Fruit fly (Drosophila melanogaster) whole organism, embryonic: ENCODE results near the gene Tace.

Source experiments
- B-H2 ChIP-seq: fragments of 200-800 bp; sonication (Bioruptor generic); optimal IDR thresholded peaks from 2 replicates; lab custom pipeline; 2018; ENCODE audit warnings: missing biosample characterization, mild to moderate bottlenecking, missing genetic modification characterization
- CG10431 ChIP-seq: fragments of 200-800 bp; sonication (Bioruptor generic); optimal IDR thresholded peaks from 3 replicates; lab custom pipeline; 2018; ENCODE audit warnings: missing biosample characterization, mild to moderate bottlenecking, missing genetic modification characterization
- CG10462 ChIP-seq: fragments of 200-800 bp; sonication (Bioruptor generic); optimal IDR thresholded peaks from 2 replicates; lab custom pipeline; 2016; ENCODE audit warnings: missing biosample characterization, missing genetic modification characterization
- CG12744 ChIP-seq: fragments of 200-800 bp; sonication (Bioruptor generic); optimal IDR thresholded peaks from 2 replicates; lab custom pipeline; 2016; ENCODE audit warnings: missing biosample characterization, missing genetic modification characterization
- CG14441 ChIP-seq: fragments of 200-800 bp; sonication (Bioruptor generic); IDR thresholded peaks from 2 replicates; pipeline ENCODE4 v1.3.6; 2022; ENCODE audit warnings: missing biosample characterization, missing genetic modification characterization
- CG14667 ChIP-seq: fragments of 200-800 bp; sonication (Bioruptor generic); IDR thresholded peaks from 2 replicates; pipeline ENCODE4 v1.3.6; 2022; ENCODE audit warnings: missing biosample characterization, missing genetic modification characterization
- CG2678 ChIP-seq: fragments of 200-800 bp; sonication (Bioruptor generic); optimal IDR thresholded peaks from 3 replicates; lab custom pipeline; 2019; ENCODE audit warnings: missing biosample characterization, mild to moderate bottlenecking, missing genetic modification characterization, moderate library complexity
- CG31365 ChIP-seq: fragments of 200-800 bp; sonication (Bioruptor generic); optimal IDR thresholded peaks from 2 replicates; lab custom pipeline; 2018; ENCODE audit warnings: missing biosample characterization, mild to moderate bottlenecking, missing genetic modification characterization
- CG34422 ChIP-seq: fragments of 200-800 bp; sonication (Bioruptor generic); IDR thresholded peaks from 3 replicates; pipeline ENCODE4 v1.3.6; 2022; ENCODE audit warnings: missing biosample characterization, missing genetic modification characterization
- CG3726 ChIP-seq: fragments of 200-800 bp; sonication (Bioruptor generic); IDR thresholded peaks from 3 replicates; pipeline ENCODE4, ENCODE4 v1.3.6; 2022; ENCODE audit warnings: missing biosample characterization, missing genetic modification characterization
- CG7357 ChIP-seq: fragments of 200-800 bp; sonication (Bioruptor generic); IDR thresholded peaks from 3 replicates; pipeline ENCODE4 v1.3.6; 2022; ENCODE audit warnings: missing biosample characterization, missing genetic modification characterization
- CG7745 ChIP-seq: fragments of 200-800 bp; sonication (Bioruptor generic); optimal IDR thresholded peaks from 2 replicates; lab custom pipeline; 2018; ENCODE audit warnings: missing biosample characterization, mild to moderate bottlenecking, missing genetic modification characterization, moderate library complexity
- CG8089 ChIP-seq: fragments of 200-800 bp; sonication (Bioruptor generic); optimal IDR thresholded peaks from 3 replicates; lab custom pipeline; 2016; ENCODE audit warnings: missing biosample characterization, missing genetic modification characterization
- CG8359 ChIP-seq: fragments of 200-800 bp; sonication (Bioruptor generic); optimal IDR thresholded peaks from 2 replicates; lab custom pipeline; 2017; ENCODE audit warnings: missing biosample characterization, mild to moderate bottlenecking, missing genetic modification characterization, borderline replicate concordance
- CG8765 ChIP-seq: fragments of 200-800 bp; sonication (Bioruptor generic); IDR thresholded peaks from 2 replicates; pipeline ENCODE4 v1.3.6; 2022; ENCODE audit warnings: missing biosample characterization, missing genetic modification characterization
- CG9797 ChIP-seq: fragments of 200-800 bp; sonication (Bioruptor generic); optimal IDR thresholded peaks from 3 replicates; lab custom pipeline; 2018; ENCODE audit warnings: missing biosample characterization, mild to moderate bottlenecking, missing genetic modification characterization
- CG9876 ChIP-seq: fragments of 200-800 bp; sonication (Bioruptor generic); optimal IDR thresholded peaks from 2 replicates; lab custom pipeline; 2016; ENCODE audit warnings: missing biosample characterization, missing genetic modification characterization
- CHES-1-like ChIP-seq: fragments of 200-800 bp; sonication (Bioruptor generic); optimal IDR thresholded peaks from 2 replicates; lab custom pipeline; 2016; ENCODE audit warnings: missing biosample characterization, missing genetic modification characterization
- Chrac-16 ChIP-seq: fragments of 200-800 bp; sonication (Bioruptor generic); optimal IDR thresholded peaks from 3 replicates; lab custom pipeline; 2016; ENCODE audit warnings: missing biosample characterization, missing genetic modification characterization
- CrebB ChIP-seq: fragments of 200-800 bp; sonication (Bioruptor generic); optimal IDR thresholded peaks from 3 replicates; lab custom pipeline; 2018; ENCODE audit warnings: missing biosample characterization, mild to moderate bottlenecking, missing genetic modification characterization
- E2f1 ChIP-seq: fragments of 200-800 bp; sonication (Bioruptor generic); IDR thresholded peaks from 2 replicates; pipeline ENCODE4 v1.3.6; 2022; ENCODE audit warnings: missing biosample characterization, missing genetic modification characterization
- E2f2 ChIP-seq: fragments of 200-800 bp; sonication (Bioruptor generic); IDR thresholded peaks from 2 replicates; pipeline ENCODE4 v1.3.6; 2022; ENCODE audit warnings: missing biosample characterization, missing genetic modification characterization
- Gug ChIP-seq: fragments of 200-800 bp; sonication (Bioruptor generic); IDR thresholded peaks from 4 replicates; pipeline ENCODE4 v1.3.6; 2022; ENCODE audit warnings: missing biosample characterization, missing genetic modification characterization
- HHEX ChIP-seq: fragments of 200-800 bp; sonication (Bioruptor generic); optimal IDR thresholded peaks from 3 replicates; lab custom pipeline; 2017; ENCODE audit warnings: missing biosample characterization, mild to moderate bottlenecking, missing genetic modification characterization, missing genetic modification reagents
- HLH54F ChIP-seq: fragments of 200-800 bp; sonication (Bioruptor generic); optimal IDR thresholded peaks from 3 replicates; lab custom pipeline; 2016; ENCODE audit warnings: missing biosample characterization, missing genetic modification characterization
- NK7.1 ChIP-seq: fragments of 200-800 bp; sonication (Bioruptor generic); optimal IDR thresholded peaks from 3 replicates; lab custom pipeline; 2016; ENCODE audit warnings: missing biosample characterization, missing genetic modification characterization
- Rx ChIP-seq: fragments of 200-800 bp; sonication (Bioruptor generic); IDR thresholded peaks from 2 replicates; pipeline ENCODE4 v1.3.6; 2022; ENCODE audit warnings: missing biosample characterization, missing genetic modification characterization
- TFAM ChIP-seq: fragments of 200-800 bp; sonication (Bioruptor generic); optimal IDR thresholded peaks from 2 replicates; lab custom pipeline; 2017; ENCODE audit warnings: missing biosample characterization, missing genetic modification characterization, inconsistent platforms
- Xbp1 ChIP-seq: fragments of 200-800 bp; sonication (Bioruptor generic); optimal IDR thresholded peaks from 3 replicates; lab custom pipeline; 2016; ENCODE audit warnings: missing biosample characterization, mild to moderate bottlenecking, missing genetic modification characterization
- bigmax ChIP-seq: fragments of 200-800 bp; sonication (Bioruptor generic); optimal IDR thresholded peaks from 2 replicates; lab custom pipeline; 2018; ENCODE audit warnings: missing biosample characterization, mild to moderate bottlenecking, missing genetic modification characterization
- cas ChIP-seq: fragments of 200-800 bp; sonication (Bioruptor generic); IDR thresholded peaks from 2 replicates; pipeline ENCODE4 v1.3.6; 2022; ENCODE audit warnings: missing biosample characterization, missing genetic modification characterization
- corto ChIP-seq: fragments of 200-800 bp; sonication (Bioruptor generic); optimal IDR thresholded peaks from 2 replicates; lab custom pipeline; 2016; ENCODE audit warnings: missing biosample characterization, mild to moderate bottlenecking, missing genetic modification characterization, moderate library complexity
- crp ChIP-seq, 2 experiments: fragments of 200-800 bp; sonication (Bioruptor generic); optimal IDR thresholded peaks; 2 replicates in 1 of 2; 3 replicates in 1 of 2; lab custom pipeline; 2017; ENCODE audit warnings: missing biosample characterization in 2 of 2, missing genetic modification characterization in 2 of 2, mild to moderate bottlenecking in 1 of 2, moderate library complexity in 1 of 2
- danr ChIP-seq: fragments of 200-800 bp; sonication (Bioruptor generic); IDR thresholded peaks from 2 replicates; pipeline ENCODE4 v1.3.6; 2022; ENCODE audit warnings: missing biosample characterization, missing genetic modification characterization
- gcm2 ChIP-seq: fragments of 200-800 bp; sonication (Bioruptor generic); optimal IDR thresholded peaks from 2 replicates; lab custom pipeline; 2016; ENCODE audit warnings: missing biosample characterization, missing genetic modification characterization
- gsb-n ChIP-seq: fragments of 200-800 bp; sonication (Bioruptor generic); optimal IDR thresholded peaks from 3 replicates; lab custom pipeline; 2018; ENCODE audit warnings: missing biosample characterization, mild to moderate bottlenecking, missing genetic modification characterization
- h ChIP-seq: fragments of >200 bp; optimal IDR thresholded peaks from 2 replicates; lab custom pipeline; 2017
- hkb ChIP-seq, 2 experiments: fragments of 200-800 bp in 1 of 2; fragments of >200 bp in 1 of 2; sonication (Bioruptor generic) in 1 of 2; IDR thresholded peaks in 1 of 2; optimal IDR thresholded peaks in 1 of 2; 2 replicates each; pipeline versions ENCODE4 v1.3.6 to Lab custom; 2017 to 2022; ENCODE audit warnings: missing biosample characterization in 1 of 2, missing genetic modification characterization in 1 of 2
- jing ChIP-seq: fragments of 200-800 bp; sonication (Bioruptor generic); optimal IDR thresholded peaks from 2 replicates; lab custom pipeline; 2018; ENCODE audit warnings: missing biosample characterization, mild to moderate bottlenecking, missing genetic modification characterization
- lola ChIP-seq, 3 experiments: fragments of >200 bp in 2 of 3; fragments of 200-800 bp in 1 of 3; sonication (Bioruptor generic) in 1 of 3; optimal IDR thresholded peaks; 2 replicates each; lab custom pipeline; 2017 to 2019; ENCODE audit warnings: missing biosample characterization in 3 of 3, missing genetic modification characterization in 3 of 3, mild to moderate bottlenecking in 1 of 3, moderate library complexity in 1 of 3
- mirr ChIP-seq: fragments of 200-800 bp; sonication (Bioruptor generic); optimal IDR thresholded peaks from 3 replicates; lab custom pipeline; 2018; ENCODE audit warnings: missing biosample characterization, mild to moderate bottlenecking, missing genetic modification characterization
- oc ChIP-seq: fragments of 200-800 bp; sonication (Bioruptor generic); optimal IDR thresholded peaks from 2 replicates; lab custom pipeline; 2018; ENCODE audit warnings: missing biosample characterization, mild to moderate bottlenecking, missing genetic modification characterization, moderate library complexity
- pho ChIP-seq: fragments of 200-800 bp; sonication (Bioruptor generic); optimal IDR thresholded peaks from 2 replicates; lab custom pipeline; 2016; ENCODE audit warnings: missing biosample characterization, missing genetic modification characterization
- sens-2 ChIP-seq: fragments of 200-800 bp; sonication (Bioruptor generic); IDR thresholded peaks from 2 replicates; pipeline ENCODE4 v1.3.6; 2022; ENCODE audit warnings: missing biosample characterization, missing genetic modification characterization
- sim ChIP-seq: fragments of 200-800 bp; sonication (Bioruptor generic); IDR thresholded peaks from 2 replicates; pipeline ENCODE4 v1.3.6; 2022; ENCODE audit warnings: missing biosample characterization, missing genetic modification characterization
- stc ChIP-seq: fragments of 200-800 bp; sonication (Bioruptor generic); IDR thresholded peaks from 2 replicates; pipeline ENCODE4 v1.3.6; 2022; ENCODE audit warnings: missing biosample characterization, missing genetic modification characterization
- trh ChIP-seq: fragments of 200-800 bp; sonication (Bioruptor generic); optimal IDR thresholded peaks from 2 replicates; lab custom pipeline; 2016; ENCODE audit warnings: missing biosample characterization, missing genetic modification characterization
- vfl ChIP-seq: fragments of 200-800 bp; sonication (Bioruptor generic); optimal IDR thresholded peaks from 2 replicates; lab custom pipeline; 2016; ENCODE audit warnings: missing biosample characterization, missing genetic modification characterization
- wor ChIP-seq: fragments of 200-800 bp; sonication (Bioruptor generic); IDR thresholded peaks from 2 replicates; pipeline ENCODE4 v1.3.6; 2022; ENCODE audit warnings: missing biosample characterization, missing genetic modification characterization

The Tace gene

DNA sequence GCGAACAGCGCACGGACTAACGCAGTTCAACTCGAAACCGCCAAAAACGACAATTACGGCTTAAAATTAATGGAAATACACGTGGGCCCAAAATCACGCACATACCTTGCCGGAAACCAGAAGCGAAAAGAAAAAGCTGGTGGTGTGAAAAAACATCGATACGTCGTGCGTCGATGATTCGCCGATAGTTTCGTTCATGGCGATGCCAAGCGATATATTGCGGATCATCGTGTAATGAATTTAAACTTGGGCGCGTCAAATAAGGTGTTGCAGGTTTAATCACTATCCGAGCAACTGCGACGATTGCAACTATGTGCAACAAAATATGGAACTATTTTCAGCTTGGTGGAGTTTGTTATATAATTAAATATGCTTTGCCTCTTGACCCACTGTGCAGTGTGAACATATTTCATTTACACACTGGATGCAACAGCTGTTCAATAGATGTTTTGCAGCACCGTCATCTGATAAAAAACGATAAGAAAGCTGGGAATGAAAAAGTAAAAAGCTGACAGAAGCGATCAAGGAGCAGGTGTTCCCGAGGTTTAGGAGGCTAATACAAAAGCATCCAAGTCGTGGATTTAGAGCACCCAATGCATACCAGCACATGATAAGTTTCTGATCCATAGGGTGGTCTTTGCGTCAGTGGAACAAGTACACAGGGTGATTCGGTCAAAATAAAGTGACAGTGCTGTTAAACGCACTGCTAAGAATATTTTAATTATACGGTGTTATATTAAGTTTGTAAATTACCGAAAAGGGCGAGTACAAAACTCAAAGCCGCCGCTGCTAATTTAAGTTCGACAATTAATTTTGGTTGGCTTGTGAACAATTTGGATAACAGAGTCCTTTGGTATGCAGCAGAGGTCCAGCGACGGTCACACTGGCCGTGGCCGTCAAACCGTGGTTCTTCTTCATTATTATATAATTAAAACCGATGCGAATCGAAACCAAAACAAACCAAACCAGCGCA, 46.0 kb downstream of the Tace start, which contains the start of the genes RpL32 and CG7943 (continued):
- TF ChIP-seq HHEX (GFP tag; lab: Kevin White, UChicago) (peak; percentile 95), vfl (GFP tag; lab: Kevin White, UChicago) (peak; percentile 94), gsb-n (tag; lab: Kevin White, UChicago) (peak; percentile 76), Xbp1 (GFP tag; lab: Kevin White, UChicago) (peak; percentile 87), mirr (GFP tag; lab: Kevin White, UChicago) (peak; percentile 95), NK7.1 (GFP tag; lab: Kevin White, UChicago) (peak; percentile 95), CG34422 (GFP tag; lab: Robert Waterston, UW) (peak; percentile 97), trh (GFP tag; lab: Kevin White, UChicago) (peak; percentile 85), gcm2 (GFP tag; lab: Kevin White, UChicago) (peak; percentile 85), CG14667 (GFP tag; lab: Robert Waterston, UW) (peak; percentile 89), E2f1 (peak; percentile 93), CG7357 (GFP tag; lab: Robert Waterston, UW) (peak; percentile 92), hkb (optimal IDR thresholded peaks at IDR 0.05; lab: Kevin White, UChicago) (peak; percentile 62), hkb (GFP tag; IDR thresholded peaks at IDR 0.05; lab: Robert Waterston, UW) (peak; percentile 96), CG31365 (tag; lab: Kevin White, UChicago) (peak; percentile 84), CG8359 (peak; percentile 85), wor (GFP tag; lab: Robert Waterston, UW) (peak; percentile 82), crp (GFP tag; optimal IDR thresholded peaks at IDR 0.05; lab: Kevin White, UChicago) (peak; percentile 35 to 91), CG10462 (peak; percentile 56), CG12744 (peak; percentile 77), lola (GFP tag; optimal IDR thresholded peaks at IDR 0.05; lab: Kevin White, UChicago) (peak in 1 of 3 experiments; percentile 70), CG2678 (tag; lab: Kevin White, UChicago) (peak; percentile 92), CG14441 (GFP tag; lab: Robert Waterston, UW) (peak; percentile 92), sim (GFP tag; lab: Robert Waterston, UW) (peak; percentile 81), sens-2 (GFP tag; lab: Robert Waterston, UW) (peak; percentile 96), CG8089 (GFP tag; lab: Kevin White, UChicago) (peak; percentile 91), CG3726 (GFP tag; lab: Robert Waterston, UW) (peak; percentile 91), CrebB (tag; lab: Kevin White, UChicago) (peak; percentile 87), jing (peak; percentile 66), corto (no peak), CG8765 (peak; percentile 95), CG9876 (peak; percentile 97), Gug (peak; percentile 97), danr (GFP tag; lab: Robert Waterston, UW) (peak; percentile 91), pho (GFP tag; lab: Kevin White, UChicago) (peak; percentile 93), bigmax (GFP tag; lab: Kevin White, UChicago) (peak; percentile 81), TFAM (peak; percentile 85), CG7745 (tag; lab: Kevin White, UChicago) (no peak), cas (GFP tag; lab: Robert Waterston, UW) (peak; percentile 92), B-H2 (GFP tag; lab: Kevin White, UChicago) (peak; percentile 95), oc (tag; lab: Kevin White, UChicago) (peak; percentile 81), CG10431 (GFP tag; lab: Kevin White, UChicago) (peak; percentile 78), stc (GFP tag; lab: Robert Waterston, UW) (peak; percentile 95), Rx (GFP tag; lab: Robert Waterston, UW) (peak; percentile 93), Chrac-16 (GFP tag; lab: Kevin White, UChicago) (peak; percentile 81), E2f2 (GFP tag; lab: Robert Waterston, UW) (peak; percentile 91), h (no peak), CG9797 (peak; percentile 79), HLH54F (GFP tag; lab: Kevin White, UChicago) (peak; percentile 90), CHES-1-like (peak; percentile 91)
